Worm (Caenorhabditis elegans) whole organism, late embryonic: Measurements from ENCODE around the gene idpc-1.

Experiments used
- C08G9.2 ChIP-seq: sonication (generic microtip); optimal IDR thresholded peaks from 2 replicates; lab custom pipeline; 2016; ENCODE audit warnings: mild to moderate bottlenecking, missing genetic modification characterization, moderate library complexity, missing compliant biosample characterization
- K09A11.1 ChIP-seq: sonication (generic microtip); optimal IDR thresholded peaks from 2 replicates; lab custom pipeline; 2017; ENCODE audit warnings: antibody characterized with exemption, mild to moderate bottlenecking, missing genetic modification characterization, missing compliant biosample characterization; ENCODE audit not compliant: insufficient read depth
- T23F11.4 ChIP-seq: fragments of 200-800 bp; sonication (Bioruptor generic); optimal IDR thresholded peaks from 2 replicates; lab custom pipeline; 2018; ENCODE audit warnings: mild to moderate bottlenecking, missing genetic modification characterization, missing compliant biosample characterization
- Y22D7AL.16 ChIP-seq: sonication (generic microtip); optimal IDR thresholded peaks from 2 replicates; lab custom pipeline; 2016; ENCODE audit warnings: missing genetic modification characterization, missing compliant biosample characterization
- ahr-1 ChIP-seq: sonication (generic microtip); optimal IDR thresholded peaks from 2 replicates; lab custom pipeline; 2016; ENCODE audit warnings: missing genetic modification characterization, missing compliant biosample characterization
- ceh-18 ChIP-seq: sonication (generic microtip); optimal IDR thresholded peaks from 2 replicates; lab custom pipeline; 2016; ENCODE audit warnings: missing genetic modification characterization, missing compliant biosample characterization
- ceh-2 ChIP-seq: sonication (generic microtip); optimal IDR thresholded peaks from 2 replicates; lab custom pipeline; 2016; ENCODE audit warnings: missing genotype, missing genetic modification characterization, missing compliant biosample characterization
- ceh-24 ChIP-seq: sonication (generic microtip); optimal IDR thresholded peaks from 2 replicates; lab custom pipeline; 2016; ENCODE audit warnings: mild to moderate bottlenecking, missing genetic modification characterization, missing compliant biosample characterization
- ceh-30 ChIP-seq: fragments of 150-350 bp; optimal IDR thresholded peaks from 2 replicates; lab custom pipeline; 2014; ENCODE audit warnings: missing biosample characterization, missing genetic modification characterization
- ceh-31 ChIP-seq: sonication (generic microtip); optimal IDR thresholded peaks from 2 replicates; lab custom pipeline; 2016; ENCODE audit warnings: missing genetic modification characterization, missing compliant biosample characterization
- ceh-45 ChIP-seq: fragments of 200-800 bp; sonication (Bioruptor generic); IDR thresholded peaks from 2 replicates; pipeline ENCODE4 v1.3.6; 2022; ENCODE audit warnings: missing genetic modification reagents, missing genetic modification characterization, missing compliant biosample characterization
- dmd-4 ChIP-seq: sonication (generic microtip); optimal IDR thresholded peaks from 2 replicates; lab custom pipeline; 2016; ENCODE audit warnings: borderline replicate concordance, missing genetic modification characterization, missing compliant biosample characterization
- dve-1 ChIP-seq: sonication (generic microtip); optimal IDR thresholded peaks from 2 replicates; lab custom pipeline; 2017; ENCODE audit warnings: antibody characterized with exemption, mild to moderate bottlenecking, missing genetic modification characterization, missing compliant biosample characterization
- elt-2 ChIP-seq: sonication (generic microtip); optimal IDR thresholded peaks from 2 replicates; lab custom pipeline; 2016; ENCODE audit warnings: missing genetic modification reagents, missing genetic modification characterization, missing compliant biosample characterization
- gmeb-2 ChIP-seq: sonication (generic microtip); optimal IDR thresholded peaks from 2 replicates; lab custom pipeline; 2016; ENCODE audit warnings: missing genetic modification characterization, inconsistent platforms, missing compliant biosample characterization
- hlh-6 ChIP-seq: sonication (generic microtip); optimal IDR thresholded peaks from 2 replicates; lab custom pipeline; 2016; ENCODE audit warnings: missing genotype, missing genetic modification characterization, missing compliant biosample characterization
- mec-3 ChIP-seq: sonication (generic microtip); optimal IDR thresholded peaks from 2 replicates; lab custom pipeline; 2016; ENCODE audit warnings: borderline replicate concordance, missing genetic modification characterization, missing compliant biosample characterization
- nhr-11 ChIP-seq: fragments of 150-350 bp; optimal IDR thresholded peaks from 2 replicates; lab custom pipeline; 2014; ENCODE audit warnings: missing biosample characterization, missing genetic modification characterization
- npax-4 ChIP-seq: sonication (generic microtip); optimal IDR thresholded peaks from 2 replicates; lab custom pipeline; 2016; ENCODE audit warnings: missing genetic modification characterization, missing compliant biosample characterization
- odd-2 ChIP-seq: sonication (generic microtip); optimal IDR thresholded peaks from 2 replicates; lab custom pipeline; 2017; ENCODE audit warnings: antibody characterized with exemption, mild to moderate bottlenecking, missing genetic modification characterization, missing compliant biosample characterization
- pat-9 ChIP-seq: fragments of 200-800 bp; sonication (Bioruptor generic); optimal IDR thresholded peaks from 2 replicates; lab custom pipeline; 2018; ENCODE audit warnings: mild to moderate bottlenecking, missing genetic modification characterization, moderate library complexity, missing compliant biosample characterization
- pha-2 ChIP-seq: sonication (generic microtip); optimal IDR thresholded peaks from 2 replicates; lab custom pipeline; 2017; ENCODE audit warnings: mild to moderate bottlenecking, missing genetic modification characterization, missing compliant biosample characterization
- pros-1 ChIP-seq: fragments of 150-350 bp; optimal IDR thresholded peaks from 2 replicates; lab custom pipeline; 2014; ENCODE audit warnings: missing biosample characterization, missing genetic modification reagents, missing genetic modification characterization
- ref-2 ChIP-seq: sonication (generic microtip); optimal IDR thresholded peaks from 2 replicates; lab custom pipeline; 2016; ENCODE audit warnings: missing genetic modification characterization, missing compliant biosample characterization
- rnt-1 ChIP-seq: sonication (generic microtip); optimal IDR thresholded peaks from 2 replicates; lab custom pipeline; 2016; ENCODE audit warnings: missing genetic modification characterization, missing compliant biosample characterization
- syd-9 ChIP-seq: sonication (generic microtip); optimal IDR thresholded peaks from 2 replicates; lab custom pipeline; 2016; ENCODE audit warnings: mild to moderate bottlenecking, missing genetic modification characterization, moderate library complexity, missing compliant biosample characterization
- tbx-2 ChIP-seq: sonication (generic microtip); optimal IDR thresholded peaks from 2 replicates; lab custom pipeline; 2016; ENCODE audit warnings: missing genetic modification characterization, missing compliant biosample characterization
- unc-42 ChIP-seq: sonication (generic microtip); optimal IDR thresholded peaks from 2 replicates; lab custom pipeline; 2016; ENCODE audit warnings: missing genotype, missing genetic modification characterization, missing compliant biosample characterization
- unc-55 ChIP-seq: sonication (generic microtip); optimal IDR thresholded peaks from 2 replicates; lab custom pipeline; 2017; ENCODE audit warnings: missing biosample characterization, missing genetic modification reagents, missing genetic modification characterization
- ztf-16 ChIP-seq: sonication (generic microtip); optimal IDR thresholded peaks from 2 replicates; lab custom pipeline; 2017; ENCODE audit warnings: missing genetic modification characterization, missing compliant biosample characterization

Gene idpc-1

ce11 chrIII:11397499-11397898, 29.5 kb upstream of the idpc-1 start, which contains the start of gene Y47D3B.3:
TSS of gene Y47D3B.3 (plus strand) at chrIII:11397799.
- no peak for TF ChIP-seq T23F11.4 (GFP tag; lab: Kevin White, UChicago)
- no peak for TF ChIP-seq ztf-16 (tag; lab: Kevin White, UChicago)
- no peak for TF ChIP-seq pros-1 (tag; lab: Kevin White, UChicago)
- TF ChIP-seq pat-9 (tag; lab: Kevin White, UChicago): no peak
- TF ChIP-seq npax-4 (tag; lab: Kevin White, UChicago): no peak
- no peak for TF ChIP-seq tbx-2
- no peak for TF ChIP-seq K09A11.1 (tag; lab: Kevin White, UChicago)
- TF ChIP-seq ahr-1 (tag; lab: Kevin White, UChicago): no peak
- no peak for TF ChIP-seq rnt-1 (tag; lab: Kevin White, UChicago)
- TF ChIP-seq unc-55 (GFP tag; lab: Kevin White, UChicago): no peak
- TF ChIP-seq, all 69 proteins: peak for 0

- TF ChIP-seq ceh-45 (GFP tag; lab: Robert Waterston, UW): no peak
- TF ChIP-seq elt-2 (tag; lab: Kevin White, UChicago): no peak
- no peak for TF ChIP-seq ceh-18 (tag; lab: Kevin White, UChicago)
- TF ChIP-seq mec-3: no peak
- TF ChIP-seq ceh-30: no peak
- TF ChIP-seq gmeb-2 (tag; lab: Kevin White, UChicago): no peak
- TF ChIP-seq dmd-4 (tag; lab: Kevin White, UChicago): no peak
- no peak for TF ChIP-seq ref-2
- no peak for TF ChIP-seq ceh-2
Measured at ce11 chrIII:11402717-11403116, 24.3 kb upstream of the idpc-1 start, which contains the start of gene Y47D3B.12. TSS of gene Y47D3B.12 (plus strand) at chrIII:11403017.

- no peak for TF ChIP-seq ahr-1 (tag; lab: Kevin White, UChicago)
- no peak for TF ChIP-seq Y22D7AL.16 (tag; lab: Kevin White, UChicago)
- TF ChIP-seq ceh-30: no peak
- TF ChIP-seq ceh-24 (tag; lab: Kevin White, UChicago): no peak
- TF ChIP-seq C08G9.2 (tag; lab: Kevin White, UChicago): no peak
- no peak for TF ChIP-seq hlh-6 (tag; lab: Kevin White, UChicago)
- no peak for TF ChIP-seq pha-2 (tag; lab: Kevin White, UChicago)
- TF ChIP-seq odd-2 (tag; lab: Kevin White, UChicago): no peak
- TF ChIP-seq gmeb-2 (tag; lab: Kevin White, UChicago): no peak
- no peak for TF ChIP-seq syd-9 (tag; lab: Kevin White, UChicago)
- no peak for TF ChIP-seq ref-2
- no peak for TF ChIP-seq ceh-31 (tag; lab: Kevin White, UChicago)
- TF ChIP-seq npax-4 (tag; lab: Kevin White, UChicago): no peak
Measured at ce11 chrIII:11405049-11405448, 22.0 kb upstream of the idpc-1 start, which contains the start of gene Y47D3B.4. TSS of gene Y47D3B.4 (plus strand) at chrIII:11405349.

- TF ChIP-seq unc-42 (tag; lab: Kevin White, UChicago) (no peak), unc-55 (GFP tag; lab: Kevin White, UChicago) (peak; percentile 31)
Measured at ce11 chrIII:11410378-11410777, 16.6 kb upstream of the idpc-1 start, which contains the start of gene twk-31. TSS of gene twk-31 (plus strand) at chrIII:11410678.

ce11 chrIII:11419551-11419950, 7.5 kb upstream of the idpc-1 start:
- TF ChIP-seq dve-1 (tag; lab: Kevin White, UChicago) (peak; percentile 69), ceh-24 (tag; lab: Kevin White, UChicago) (no peak)

- no peak for TF ChIP-seq nhr-11 (tag; lab: Kevin White, UChicago)
- TF ChIP-seq dve-1 (tag; lab: Kevin White, UChicago): peak; percentile 54
Measured at ce11 chrIII:11424815-11425214, 2.2 kb upstream of the idpc-1 start.
